Fruit fly (Drosophila melanogaster): ENCODE results near the gene CG31883.

DNA sequence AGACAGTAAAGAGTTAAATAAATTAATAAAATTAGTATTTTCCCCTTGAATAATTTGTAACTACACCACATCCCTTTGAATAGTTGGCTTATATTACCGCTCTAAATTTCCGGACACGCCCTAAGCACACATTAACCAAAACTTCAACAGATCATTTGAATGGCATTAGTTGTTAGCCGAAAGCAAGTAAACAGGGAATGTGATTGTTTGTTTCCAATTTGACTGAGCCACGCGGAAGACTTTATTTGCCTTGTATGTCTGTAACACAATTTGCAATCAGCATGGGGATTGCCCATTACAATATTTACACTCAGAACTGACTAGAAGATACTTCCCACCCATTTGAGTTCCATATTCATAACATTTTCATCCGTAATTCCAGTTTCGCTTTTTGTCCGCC, 18.7 kb upstream of the CG31883 start:
- no peak for TF ChIP-seq psq (optimal IDR thresholded peaks at IDR 0.05)
- TF ChIP-seq pan (optimal IDR thresholded peaks at IDR 0.05) = no peak
